Fruit fly (Drosophila melanogaster) S2 (cell line): ENCODE data around the gene Tspo.

Experiments
- CG8478 ChIP-seq: fragments of >200 bp; optimal IDR thresholded peaks from 2 replicates; lab custom pipeline; 2018
- CTCF ChIP-seq, 2 experiments: fragments of >200 bp; optimal IDR thresholded peaks; 2 replicates each; lab custom pipeline; 2018

Gene Tspo

dm6 chr2L:547978-548377 lies 11.4 kb upstream of the Tspo start:
- TF ChIP-seq CG8478 (lab: Kevin White, UChicago): no peak

- TF ChIP-seq CTCF (optimal IDR thresholded peaks at IDR 0.05; lab: Kevin White, UChicago) (no peak), CG8478 (lab: Kevin White, UChicago) (no peak)
Observed at dm6 chr2L:549637-550036, 9.8 kb upstream of the Tspo start.

dm6 chr2L:552432-552929 lies 6.9 kb upstream of the Tspo start, which contains the start of gene Ets21C:
TSS of gene Ets21C (minus strand) at chr2L:552923.
- TF ChIP-seq CTCF (optimal IDR thresholded peaks at IDR 0.05; lab: Kevin White, UChicago) (no peak), CG8478 (lab: Kevin White, UChicago) (no peak)

- TF ChIP-seq CTCF (optimal IDR thresholded peaks at IDR 0.05; lab: Kevin White, UChicago): peak in 1 of 2 experiments; percentile 39
- TF ChIP-seq CG8478 (lab: Kevin White, UChicago): no peak
Observed at dm6 chr2L:559770-560567, 557 bp downstream of the Tspo start, which contains the start of gene rempA. TSS of gene rempA (minus strand) at chr2L:560310.

- TF ChIP-seq CTCF (optimal IDR thresholded peaks at IDR 0.05; lab: Kevin White, UChicago): no peak
- no peak for TF ChIP-seq CG8478 (lab: Kevin White, UChicago)
Observed at dm6 chr2L:563314-563713, 3.9 kb downstream of the Tspo start.

dm6 chr2L:563769-564550 lies 4.5 kb downstream of the Tspo start, which contains the start of the genes uncNacbeta and CG2794:
TSS of gene uncNacbeta (minus strand) at chr2L:563819.
TSS of gene CG2794 (plus strand) at chr2L:564163.
- TF ChIP-seq CG8478 (lab: Kevin White, UChicago) (no peak), CTCF (optimal IDR thresholded peaks at IDR 0.05; lab: Kevin White, UChicago) (peak in 1 of 2 experiments; percentile 46)

- TF ChIP-seq CG8478 (lab: Kevin White, UChicago): no peak
- peak in 1 of 2 experiments; percentile 4 for TF ChIP-seq CTCF (optimal IDR thresholded peaks at IDR 0.05; lab: Kevin White, UChicago)
Observed at dm6 chr2L:568030-568429, 8.6 kb downstream of the Tspo start, which contains the start of the genes Nle and Sf3b1. TSS of gene Nle (minus strand) at chr2L:568121. TSS of gene Sf3b1 (plus strand) at chr2L:568340.

- TF ChIP-seq CTCF (optimal IDR thresholded peaks at IDR 0.05; lab: Kevin White, UChicago) (peak in 1 of 2 experiments; percentile 32), CG8478 (lab: Kevin White, UChicago) (no peak)
Observed at dm6 chr2L:574226-574625, 14.8 kb downstream of the Tspo start, which contains the start of the genes Ipk2 and cold. TSS of gene Ipk2 (minus strand) at chr2L:574264. TSS of gene cold (plus strand) at chr2L:574291.

dm6 chr2L:576559-577184 lies 17.3 kb downstream of the Tspo start, which contains the start of gene Ptth:
TSS of gene Ptth (minus strand) at chr2L:576896.
- peak; percentile 47 to 59 for TF ChIP-seq CTCF (optimal IDR thresholded peaks at IDR 0.05; lab: Kevin White, UChicago)
- TF ChIP-seq CG8478 (lab: Kevin White, UChicago): no peak

- TF ChIP-seq CTCF (optimal IDR thresholded peaks at IDR 0.05; lab: Kevin White, UChicago) (no peak), CG8478 (lab: Kevin White, UChicago) (no peak)
Observed at dm6 chr2L:577186-577585, 17.8 kb downstream of the Tspo start, which contains the start of gene Pph13. TSS of gene Pph13 (plus strand) at chr2L:577486.

dm6 chr2L:585268-585667 lies 25.9 kb downstream of the Tspo start:
- TF ChIP-seq CG8478 (lab: Kevin White, UChicago) (no peak), CTCF (optimal IDR thresholded peaks at IDR 0.05; lab: Kevin White, UChicago) (no peak)

dm6 chr2L:591511-591910 lies 32.1 kb downstream of the Tspo start:
- TF ChIP-seq CG8478 (lab: Kevin White, UChicago): no peak
- TF ChIP-seq CTCF (optimal IDR thresholded peaks at IDR 0.05; lab: Kevin White, UChicago): no peak

- no peak for TF ChIP-seq CG8478 (lab: Kevin White, UChicago)
- TF ChIP-seq CTCF (optimal IDR thresholded peaks at IDR 0.05; lab: Kevin White, UChicago): no peak
Observed at dm6 chr2L:594048-594447, 34.6 kb downstream of the Tspo start.
